Fruit fly (Drosophila melanogaster) whole organism, wandering third instar larva: ENCODE results near the gene CG32259.

ENCODE experiments used
- Abd-B ChIP-seq: fragments of >200 bp; optimal IDR thresholded peaks from 2 replicates; lab custom pipeline; 2017; ENCODE audit warnings: missing biosample characterization, missing genetic modification characterization
- CG9705 ChIP-seq: fragments of 200-800 bp; sonication (Bioruptor generic); optimal IDR thresholded peaks from 2 replicates; lab custom pipeline; 2018; ENCODE audit warnings: missing biosample characterization, mild to moderate bottlenecking, missing genetic modification characterization
- Hr78 ChIP-seq: fragments of >200 bp; optimal IDR thresholded peaks from 2 replicates; lab custom pipeline; 2017; ENCODE audit warnings: missing biosample characterization, missing genetic modification characterization
- fru ChIP-seq: fragments of 200-800 bp; sonication (Bioruptor generic); optimal IDR thresholded peaks from 3 replicates; lab custom pipeline; 2016; ENCODE audit warnings: missing biosample characterization, mild to moderate bottlenecking, missing genetic modification characterization
- h ChIP-seq: fragments of 200-800 bp; sonication (Bioruptor generic); optimal IDR thresholded peaks from 3 replicates; lab custom pipeline; 2016; ENCODE audit warnings: missing biosample characterization, mild to moderate bottlenecking, missing genetic modification characterization
- pan ChIP-seq: fragments of >200 bp; optimal IDR thresholded peaks from 2 replicates; lab custom pipeline; 2017
- psq ChIP-seq: fragments of 200-800 bp; sonication (Bioruptor generic); optimal IDR thresholded peaks from 3 replicates; lab custom pipeline; 2017; ENCODE audit warnings: missing biosample characterization, mild to moderate bottlenecking, missing genetic modification characterization, moderate library complexity
- rgr ChIP-seq: fragments of 200-800 bp; sonication (Bioruptor generic); optimal IDR thresholded peaks from 3 replicates; lab custom pipeline; 2016; ENCODE audit warnings: missing biosample characterization, mild to moderate bottlenecking, missing genetic modification characterization
- sv ChIP-seq: fragments of 200-800 bp; sonication (Bioruptor generic); optimal IDR thresholded peaks from 3 replicates; lab custom pipeline; 2016; ENCODE audit warnings: missing biosample characterization, missing genetic modification characterization
- usp ChIP-seq: fragments of >200 bp; optimal IDR thresholded peaks from 2 replicates; lab custom pipeline; 2017; ENCODE audit warnings: missing biosample characterization, missing genetic modification characterization

DNA sequence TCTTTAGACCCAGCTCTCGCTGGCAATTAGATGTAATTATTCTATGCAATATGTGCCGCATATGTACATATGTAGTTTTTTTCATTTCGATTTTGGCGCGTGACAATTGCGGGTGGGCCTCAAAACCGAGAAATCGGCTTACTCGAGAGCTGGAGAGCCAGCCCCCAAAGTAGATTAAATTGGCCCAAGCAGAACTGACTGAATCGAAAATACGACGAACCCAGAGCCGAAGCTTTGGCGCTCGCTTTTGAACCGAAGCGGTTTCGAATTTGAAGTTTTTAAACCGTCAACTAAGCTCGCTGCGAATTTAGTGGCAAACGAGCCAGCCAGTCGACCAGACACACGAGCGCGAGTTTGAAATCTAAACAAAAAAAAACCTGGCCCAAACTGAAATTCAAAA is 22.9 kb upstream of the CG32259 start, which contains the start of gene CG1136:
- TF ChIP-seq fru (GFP tag; lab: Kevin White, UChicago): no peak
- TF ChIP-seq h (GFP tag; lab: Kevin White, UChicago): no peak
- TF ChIP-seq Abd-B: no peak
- TF ChIP-seq sv (GFP tag; lab: Kevin White, UChicago): no peak
- TF ChIP-seq psq (GFP tag; lab: Kevin White, UChicago): no peak
- TF ChIP-seq rgr: no peak
- no peak for TF ChIP-seq pan (lab: Kevin White, UChicago)
- no peak for TF ChIP-seq Hr78 (GFP tag; lab: Kevin White, UChicago)
- no peak for TF ChIP-seq CG9705 (GFP tag; lab: Kevin White, UChicago)
- no peak for TF ChIP-seq usp (GFP tag; lab: Kevin White, UChicago)
